Worm (Caenorhabditis elegans): ENCODE results near the gene F52C9.5.

DNA sequence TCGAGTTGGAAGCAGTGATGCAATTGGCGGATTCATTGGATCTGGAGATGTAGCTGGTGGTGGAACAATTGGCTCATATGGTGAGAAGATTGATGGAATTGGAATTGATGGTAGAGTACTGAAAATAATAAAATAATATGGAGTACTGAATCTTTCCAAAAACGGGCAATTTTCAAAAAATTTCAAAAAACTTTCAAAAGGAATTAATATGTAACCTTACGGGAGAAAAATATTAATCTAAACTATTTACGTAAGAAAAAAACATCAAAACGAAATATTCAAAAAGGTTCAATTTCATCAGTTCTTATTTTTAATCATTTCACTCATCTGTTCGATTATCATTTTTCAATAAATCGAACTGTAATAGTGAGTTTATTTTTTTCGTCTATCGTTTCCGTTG is 32.2 kb upstream of the F52C9.5 start, which contains the start of gene ZC395.4:
- TF ChIP-seq unc-86 (tag; optimal IDR thresholded peaks at IDR 0.05) (no peak), pros-1 (tag; optimal IDR thresholded peaks at IDR 0.05) (no peak), K09A11.1 (tag; optimal IDR thresholded peaks at IDR 0.05; ENCODE audit: insufficient read depth) (no peak), ceh-34 (tag; optimal IDR thresholded peaks at IDR 0.05) (no peak), hlh-6 (tag; optimal IDR thresholded peaks at IDR 0.05) (no peak)
